Fruit fly (Drosophila melanogaster): ENCODE data around the gene Nuf2.

- TF ChIP-seq CG10348 (GFP tag; IDR thresholded peaks at IDR 0.05) (no peak), rn (GFP tag; IDR thresholded peaks at IDR 0.05) (no peak), CG15710 (tag; optimal IDR thresholded peaks at IDR 0.05) (no peak), Pif1A (GFP tag; optimal IDR thresholded peaks at IDR 0.05) (no peak)
Observed at dm6 chr2L:7067683-7068082, 2.0 kb upstream of the Nuf2 start, which contains the start of gene Ugt307A1.

Measured in whole organism, pupa.